Worm (Caenorhabditis elegans): Measurements from ENCODE around the gene efn-2.

DNA sequence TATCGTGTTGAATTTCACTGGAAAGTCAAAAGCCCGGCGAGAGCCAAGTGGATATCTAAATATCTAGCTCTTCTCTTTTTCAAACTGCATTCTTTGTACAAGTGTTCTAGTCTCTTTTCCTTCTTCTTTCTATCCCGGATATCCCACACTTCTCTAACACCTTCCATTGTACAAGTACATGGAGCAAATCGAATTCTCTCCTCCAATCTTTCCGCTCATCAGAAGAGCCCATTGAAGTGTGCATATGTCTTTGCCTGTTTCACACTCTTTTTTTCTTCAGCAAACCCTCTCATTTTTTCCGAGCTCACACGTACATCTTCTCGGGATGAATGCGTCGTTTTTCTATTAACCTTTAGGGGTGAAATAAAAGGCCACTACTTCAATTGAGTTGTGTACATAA is 2.7 kb upstream of the efn-2 start:
- TF ChIP-seq lsy-2 (tag; optimal IDR thresholded peaks at IDR 0.05), result no peak
- TF ChIP-seq alr-1 (tag; optimal IDR thresholded peaks at IDR 0.05; ENCODE audit: borderline replicate concordance), result no peak
- TF ChIP-seq fkh-4 (tag; optimal IDR thresholded peaks at IDR 0.05; ENCODE audit: borderline replicate concordance), result no peak
- TF ChIP-seq lin-35 (GFP tag; optimal IDR thresholded peaks at IDR 0.05), result no peak
- peak; percentile 42 for TF ChIP-seq lin-14 (GFP tag; optimal IDR thresholded peaks at IDR 0.05)
- no peak for TF ChIP-seq nhr-11 (tag; optimal IDR thresholded peaks at IDR 0.05)
- TF ChIP-seq rnt-1 (tag; optimal IDR thresholded peaks at IDR 0.05), result no peak
- no peak for TF ChIP-seq nhr-77 (tag; optimal IDR thresholded peaks at IDR 0.05)
- TF ChIP-seq lin-13 (GFP tag; optimal IDR thresholded peaks at IDR 0.05), result no peak
- TF ChIP-seq blmp-1 (tag; optimal IDR thresholded peaks at IDR 0.05), result no peak
- TF ChIP-seq lin-15B (tag; optimal IDR thresholded peaks at IDR 0.05), result no peak
- TF ChIP-seq pqm-1 (tag; optimal IDR thresholded peaks at IDR 0.05), result no peak

Data from whole organism, L1 larva.